Worm (Caenorhabditis elegans): ENCODE data around the gene spp-1.

DNA sequence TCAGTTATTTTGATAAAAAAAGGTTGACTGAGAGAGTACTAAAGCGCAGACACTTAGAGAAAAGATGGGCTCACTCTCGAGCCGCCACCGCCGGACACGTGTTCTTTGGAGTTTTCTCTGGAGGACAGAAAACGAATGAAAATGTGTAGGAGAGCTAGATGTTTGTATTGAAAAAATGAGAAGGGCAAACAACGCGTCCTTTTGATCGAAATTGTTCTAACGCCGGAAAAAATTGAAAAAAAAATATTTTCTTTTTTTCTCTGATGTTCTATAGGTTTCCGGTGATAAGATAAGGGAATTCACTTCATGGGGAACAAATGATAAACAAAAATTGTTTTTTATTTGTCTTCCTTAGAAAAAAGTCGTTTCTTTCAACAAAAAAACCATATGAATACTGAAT lies 25.7 kb downstream of the spp-1 start:
- TF ChIP-seq blmp-1 (tag; optimal IDR thresholded peaks at IDR 0.05; ENCODE audit: insufficient read depth) (no peak), nhr-25 (tag; optimal IDR thresholded peaks at IDR 0.05) (no peak)

All from whole organism, L2 larva.